Worm (Caenorhabditis elegans) whole organism, late embryonic: ENCODE results near the gene B0454.6.
A peak's percentile ranks its signal among the peaks of the same experiment; 100 is the strongest.

ENCODE experiments used
- C08G9.2 ChIP-seq: sonication (generic microtip); optimal IDR thresholded peaks from 2 replicates; lab custom pipeline; 2016; ENCODE audit warnings: mild to moderate bottlenecking, missing genetic modification characterization, moderate library complexity, missing compliant biosample characterization
- C38D4.7 ChIP-seq: fragments of 200-800 bp; sonication (Bioruptor generic); optimal IDR thresholded peaks from 2 replicates; lab custom pipeline; 2018; ENCODE audit warnings: mild to moderate bottlenecking, missing genetic modification characterization, moderate library complexity, missing compliant biosample characterization
- K02D7.2 ChIP-seq: sonication (generic microtip); optimal IDR thresholded peaks from 2 replicates; lab custom pipeline; 2017; ENCODE audit warnings: mild to moderate bottlenecking, missing genetic modification characterization, missing compliant biosample characterization
- T23F11.4 ChIP-seq: fragments of 200-800 bp; sonication (Bioruptor generic); optimal IDR thresholded peaks from 2 replicates; lab custom pipeline; 2018; ENCODE audit warnings: mild to moderate bottlenecking, missing genetic modification characterization, missing compliant biosample characterization
- ama-1 ChIP-seq: fragments of 150-350 bp; optimal IDR thresholded peaks from 2 replicates; lab custom pipeline; 2014
- ceh-14 ChIP-seq: sonication (generic microtip); optimal IDR thresholded peaks from 2 replicates; lab custom pipeline; 2016; ENCODE audit warnings: missing genotype, missing genetic modification characterization, missing compliant biosample characterization
- ceh-18 ChIP-seq: sonication (generic microtip); optimal IDR thresholded peaks from 2 replicates; lab custom pipeline; 2016; ENCODE audit warnings: missing genetic modification characterization, missing compliant biosample characterization
- ceh-19 ChIP-seq: fragments of 200-800 bp; sonication (Bioruptor generic); optimal IDR thresholded peaks from 2 replicates; lab custom pipeline; 2018; ENCODE audit warnings: mild to moderate bottlenecking, missing genetic modification characterization, missing compliant biosample characterization
- ceh-2 ChIP-seq: sonication (generic microtip); optimal IDR thresholded peaks from 2 replicates; lab custom pipeline; 2016; ENCODE audit warnings: missing genotype, missing genetic modification characterization, missing compliant biosample characterization
- ceh-22 ChIP-seq: sonication (generic microtip); optimal IDR thresholded peaks from 2 replicates; lab custom pipeline; 2017; ENCODE audit warnings: missing biosample characterization, missing genetic modification characterization
- ceh-24 ChIP-seq: sonication (generic microtip); optimal IDR thresholded peaks from 2 replicates; lab custom pipeline; 2016; ENCODE audit warnings: mild to moderate bottlenecking, missing genetic modification characterization, missing compliant biosample characterization
- ceh-31 ChIP-seq: sonication (generic microtip); optimal IDR thresholded peaks from 2 replicates; lab custom pipeline; 2016; ENCODE audit warnings: missing genetic modification characterization, missing compliant biosample characterization
- ceh-34 ChIP-seq: sonication (generic microtip); optimal IDR thresholded peaks from 2 replicates; lab custom pipeline; 2016; ENCODE audit warnings: mild to moderate bottlenecking, missing genetic modification characterization, missing compliant biosample characterization
- ceh-48 ChIP-seq: sonication (generic microtip); optimal IDR thresholded peaks from 2 replicates; lab custom pipeline; 2016; ENCODE audit warnings: missing genetic modification characterization, inconsistent platforms, missing compliant biosample characterization
- ceh-6 ChIP-seq: fragments of 200-800 bp; sonication (Bioruptor generic); optimal IDR thresholded peaks from 2 replicates; lab custom pipeline; 2018; ENCODE audit warnings: mild to moderate bottlenecking, missing genetic modification characterization, missing compliant biosample characterization
- che-1 ChIP-seq: sonication (generic microtip); optimal IDR thresholded peaks from 2 replicates; lab custom pipeline; 2016; ENCODE audit warnings: mild to moderate bottlenecking, missing genetic modification characterization, missing compliant biosample characterization
- dmd-4 ChIP-seq: sonication (generic microtip); optimal IDR thresholded peaks from 2 replicates; lab custom pipeline; 2016; ENCODE audit warnings: borderline replicate concordance, missing genetic modification characterization, missing compliant biosample characterization
- dve-1 ChIP-seq: sonication (generic microtip); optimal IDR thresholded peaks from 2 replicates; lab custom pipeline; 2017; ENCODE audit warnings: antibody characterized with exemption, mild to moderate bottlenecking, missing genetic modification characterization, missing compliant biosample characterization
- elt-2 ChIP-seq: sonication (generic microtip); optimal IDR thresholded peaks from 2 replicates; lab custom pipeline; 2016; ENCODE audit warnings: missing genetic modification reagents, missing genetic modification characterization, missing compliant biosample characterization
- fax-1 ChIP-seq: sonication (generic microtip); optimal IDR thresholded peaks from 2 replicates; lab custom pipeline; 2016; ENCODE audit warnings: missing genotype, missing genetic modification characterization, missing compliant biosample characterization
- hlh-15 ChIP-seq: sonication (generic microtip); optimal IDR thresholded peaks from 2 replicates; lab custom pipeline; 2016; ENCODE audit warnings: missing genetic modification characterization, missing compliant biosample characterization
- hlh-30 ChIP-seq: sonication (generic microtip); optimal IDR thresholded peaks from 2 replicates; lab custom pipeline; 2017; ENCODE audit warnings: antibody characterized with exemption, missing genetic modification characterization, missing compliant biosample characterization; ENCODE audit not compliant: insufficient read depth
- hlh-6 ChIP-seq: sonication (generic microtip); optimal IDR thresholded peaks from 2 replicates; lab custom pipeline; 2016; ENCODE audit warnings: missing genotype, missing genetic modification characterization, missing compliant biosample characterization
- lin-11 ChIP-seq: fragments of 200-800 bp; sonication (Bioruptor generic); optimal IDR thresholded peaks from 2 replicates; lab custom pipeline; 2018; ENCODE audit warnings: mild to moderate bottlenecking, missing genetic modification characterization, missing compliant biosample characterization
- nfya-1 ChIP-seq: sonication (generic microtip); optimal IDR thresholded peaks from 2 replicates; lab custom pipeline; 2017; ENCODE audit warnings: missing genetic modification characterization, mild to moderate bottlenecking, missing compliant biosample characterization, antibody characterized with exemption, moderate library complexity
- pha-2 ChIP-seq: sonication (generic microtip); optimal IDR thresholded peaks from 2 replicates; lab custom pipeline; 2017; ENCODE audit warnings: mild to moderate bottlenecking, missing genetic modification characterization, missing compliant biosample characterization
- pha-4 ChIP-seq: fragments of 150-350 bp; optimal IDR thresholded peaks from 2 replicates; lab custom pipeline; 2018; ENCODE audit warnings: missing biosample characterization, missing genetic modification reagents, missing genetic modification characterization
- pqm-1 ChIP-seq: sonication (generic microtip); optimal IDR thresholded peaks from 2 replicates; lab custom pipeline; 2016; ENCODE audit warnings: missing genetic modification characterization, missing compliant biosample characterization
- ref-2 ChIP-seq: sonication (generic microtip); optimal IDR thresholded peaks from 2 replicates; lab custom pipeline; 2016; ENCODE audit warnings: missing genetic modification characterization, missing compliant biosample characterization
- rnt-1 ChIP-seq: sonication (generic microtip); optimal IDR thresholded peaks from 2 replicates; lab custom pipeline; 2016; ENCODE audit warnings: missing genetic modification characterization, missing compliant biosample characterization
- sdc-2 ChIP-seq: sonication (generic microtip); optimal IDR thresholded peaks from 2 replicates; lab custom pipeline; 2016; ENCODE audit warnings: missing genotype, missing genetic modification characterization, missing compliant biosample characterization
- sox-2 ChIP-seq: fragments of 200-800 bp; sonication (Bioruptor generic); IDR thresholded peaks from 2 replicates; pipeline ENCODE4 v1.3.6; 2022; ENCODE audit warnings: missing genetic modification reagents, missing genetic modification characterization, missing compliant biosample characterization
- sox-4 ChIP-seq: sonication (generic microtip); optimal IDR thresholded peaks from 2 replicates; lab custom pipeline; 2017; ENCODE audit warnings: mild to moderate bottlenecking, missing genetic modification characterization, inconsistent platforms, missing compliant biosample characterization
- syd-9 ChIP-seq: sonication (generic microtip); optimal IDR thresholded peaks from 2 replicates; lab custom pipeline; 2016; ENCODE audit warnings: mild to moderate bottlenecking, missing genetic modification characterization, moderate library complexity, missing compliant biosample characterization
- tbx-2 ChIP-seq: sonication (generic microtip); optimal IDR thresholded peaks from 2 replicates; lab custom pipeline; 2016; ENCODE audit warnings: missing genetic modification characterization, missing compliant biosample characterization
- ttx-3 ChIP-seq: sonication (generic microtip); optimal IDR thresholded peaks from 2 replicates; lab custom pipeline; 2016; ENCODE audit warnings: missing genetic modification reagents, missing genetic modification characterization, missing compliant biosample characterization
- unc-3 ChIP-seq, 2 experiments: fragments of 200-800 bp in 1 of 2; sonication (Bioruptor generic) in 1 of 2; sonication (generic microtip) in 1 of 2; conservative IDR thresholded peaks in 1 of 2; optimal IDR thresholded peaks in 1 of 2; 2 replicates each; pipeline versions ENCODE4 v1.3.6 to Lab custom; 2016 to 2022; ENCODE audit warnings: missing compliant biosample characterization in 2 of 2, missing genetic modification characterization in 2 of 2, missing genetic modification reagents in 1 of 2
- unc-42 ChIP-seq: sonication (generic microtip); optimal IDR thresholded peaks from 2 replicates; lab custom pipeline; 2016; ENCODE audit warnings: missing genotype, missing genetic modification characterization, missing compliant biosample characterization
- unc-55 ChIP-seq: sonication (generic microtip); optimal IDR thresholded peaks from 2 replicates; lab custom pipeline; 2017; ENCODE audit warnings: missing biosample characterization, missing genetic modification reagents, missing genetic modification characterization
- unc-86 ChIP-seq: sonication (generic microtip); optimal IDR thresholded peaks from 2 replicates; lab custom pipeline; 2016; ENCODE audit warnings: missing genetic modification characterization, missing compliant biosample characterization

Gene B0454.6

ce11 chrII:3068646-3069045 is 36.1 kb downstream of the B0454.6 start:
- TF ChIP-seq dve-1 (tag; lab: Kevin White, UChicago) (no peak), unc-86 (no peak), ceh-48 (peak; percentile 16)

DNA sequence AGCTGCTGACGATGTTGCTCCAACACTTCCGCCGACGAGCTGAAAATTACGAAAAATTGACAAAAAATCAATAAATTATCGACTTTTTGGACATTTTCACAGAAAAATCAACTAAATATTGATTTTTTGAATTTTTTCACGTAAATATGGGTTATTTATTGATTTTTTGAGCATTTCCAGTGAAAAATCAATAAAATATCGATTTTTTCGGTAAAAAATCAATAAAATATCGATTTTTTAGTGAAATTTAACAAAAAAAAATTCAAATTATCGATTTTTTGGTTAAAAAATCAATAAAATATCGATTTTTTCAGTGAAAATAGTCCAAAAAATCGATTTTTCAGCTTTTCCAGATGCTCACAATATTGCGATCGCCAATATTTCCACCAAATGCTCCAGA is 37.6 kb downstream of the B0454.6 start:
- TF ChIP-seq hlh-15 (tag; lab: Kevin White, UChicago): no peak
- TF ChIP-seq ceh-48: peak; percentile 39

DNA sequence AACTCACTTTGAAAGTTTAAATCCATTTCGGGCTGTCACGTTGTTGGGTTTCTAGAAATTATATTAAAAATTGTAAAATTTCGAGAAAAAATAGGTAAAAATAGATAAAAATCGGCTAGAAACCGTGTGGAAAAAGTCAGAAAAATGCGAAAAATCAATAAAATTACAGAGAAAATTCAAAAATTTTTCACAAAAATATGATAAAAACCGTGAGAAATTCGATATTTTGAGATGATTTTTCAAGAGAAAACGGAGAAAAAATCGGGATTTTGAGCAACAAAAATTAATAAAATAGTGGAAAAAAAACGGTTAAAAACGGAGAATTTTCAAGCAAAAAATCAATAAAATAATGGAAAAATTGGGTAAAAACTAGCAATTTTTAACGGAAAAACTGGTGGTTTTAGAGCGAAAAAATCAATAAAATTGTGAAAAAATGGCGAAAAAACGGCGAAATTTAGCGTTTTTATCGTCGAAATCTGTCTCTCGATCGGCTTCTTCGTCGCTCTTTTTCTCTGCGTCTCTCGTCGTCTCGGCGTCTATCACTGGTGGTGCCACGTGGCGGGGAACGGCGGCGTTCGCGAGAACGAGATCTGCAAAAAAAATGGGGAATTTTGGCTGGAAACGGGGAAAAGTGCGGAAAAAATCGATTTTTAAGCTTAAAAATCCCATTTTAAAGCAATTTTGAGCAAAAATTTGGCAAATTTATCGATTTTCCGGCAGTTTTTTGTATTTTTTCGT is 38.6 kb downstream of the B0454.6 start, which contains the start of gene Y25C1A.7:
Y25C1A.7 (minus strand) TSS at position 51 of the 738 bp plus-strand sequence.
- no peak for TF ChIP-seq hlh-15 (tag; lab: Kevin White, UChicago)
- TF ChIP-seq K02D7.2 (tag; lab: Kevin White, UChicago): no peak
- no peak for TF ChIP-seq sdc-2 (tag; lab: Kevin White, UChicago)
- TF ChIP-seq ceh-31: no peak
- TF ChIP-seq sox-2 (GFP tag; lab: Robert Waterston, UW): no peak
- no peak for TF ChIP-seq pha-2 (tag; lab: Kevin White, UChicago)
- no peak for TF ChIP-seq lin-11 (tag; lab: Kevin White, UChicago)
- no peak for TF ChIP-seq rnt-1
- TF ChIP-seq ceh-22 (tag; lab: Kevin White, UChicago): no peak
- no peak for TF ChIP-seq C08G9.2 (tag; lab: Kevin White, UChicago)
- TF ChIP-seq ceh-19 (GFP tag; lab: Kevin White, UChicago): no peak
- TF ChIP-seq C38D4.7 (GFP tag; lab: Kevin White, UChicago): no peak
- TF ChIP-seq pqm-1 (tag; lab: Kevin White, UChicago): no peak

- TF ChIP-seq fax-1 (tag; lab: Kevin White, UChicago) (no peak), unc-3 (GFP tag; conservative IDR thresholded peaks at IDR 0.05; lab: Robert Waterston, UW) (peak; percentile 52; the same call in 1 of the 2 replicates), unc-3 (tag; optimal IDR thresholded peaks at IDR 0.05; lab: Kevin White, UChicago) (peak; percentile 38), ceh-19 (GFP tag; lab: Kevin White, UChicago) (peak; percentile 42), unc-55 (GFP tag; lab: Kevin White, UChicago) (peak; percentile 71), hlh-30 (tag; lab: Kevin White, UChicago) (peak; percentile 82), pha-4 (tag; lab: Kevin White, UChicago) (no peak), ceh-34 (peak; percentile 93), rnt-1 (peak; percentile 59), ceh-18 (peak; percentile 49), ceh-14 (tag; lab: Kevin White, UChicago) (peak; percentile 38), C08G9.2 (tag; lab: Kevin White, UChicago) (peak; percentile 35), ceh-48 (no peak), ceh-31 (peak; percentile 79), hlh-6 (tag; lab: Kevin White, UChicago) (no peak), unc-86 (peak; percentile 15), ceh-2 (tag; lab: Kevin White, UChicago) (peak; percentile 34), pqm-1 (tag; lab: Kevin White, UChicago) (no peak), unc-42 (peak; percentile 80), nfya-1 (tag; lab: Kevin White, UChicago) (peak; percentile 94), ttx-3 (tag; lab: Kevin White, UChicago) (no peak), pha-2 (tag; lab: Kevin White, UChicago) (peak; percentile 26), elt-2 (tag; lab: Kevin White, UChicago) (peak; percentile 69), tbx-2 (tag; lab: Kevin White, UChicago) (peak; percentile 63), ama-1 (lab: Kevin White, UChicago) (no peak), hlh-15 (tag; lab: Kevin White, UChicago) (no peak), syd-9 (tag; lab: Kevin White, UChicago) (no peak), sox-4 (tag; lab: Kevin White, UChicago) (peak; percentile 53), ref-2 (tag; lab: Kevin White, UChicago) (no peak), che-1 (tag; lab: Kevin White, UChicago) (peak; percentile 15), ceh-24 (tag; lab: Kevin White, UChicago) (no peak), dmd-4 (no peak), ceh-6 (peak; percentile 38), C38D4.7 (GFP tag; lab: Kevin White, UChicago) (peak; percentile 20), T23F11.4 (GFP tag; lab: Kevin White, UChicago) (peak; percentile 41)
These were observed 44.3 kb downstream of the B0454.6 start, which contains the start of gene Y25C1A.8 for ce11 chrII:3076915-3077314. Gene Y25C1A.8 (minus strand): TSS chrII:3076959.
